Worm (Caenorhabditis elegans) whole organism, young adult: ENCODE data around the gene Y116A8A.7.

Experiments
- F23B12.7 ChIP-seq: sonication (generic microtip); optimal IDR thresholded peaks from 2 replicates; lab custom pipeline; 2017; ENCODE audit warnings: missing genetic modification characterization, mild to moderate bottlenecking, missing compliant biosample characterization, antibody characterized with exemption, moderate library complexity; ENCODE audit not compliant: insufficient read depth
- F33H1.4 ChIP-seq: fragments of 200-800 bp; sonication (Bioruptor generic); IDR thresholded peaks from 2 replicates; pipeline ENCODE4 v1.3.6; 2022; ENCODE audit warnings: missing genetic modification reagents, missing genetic modification characterization, missing compliant biosample characterization
- T26A5.8 ChIP-seq: sonication (generic microtip); optimal IDR thresholded peaks from 2 replicates; lab custom pipeline; 2016; ENCODE audit warnings: missing genetic modification characterization, missing compliant biosample characterization
- ama-1 ChIP-seq, 3 experiments: fragments of 150-350 bp in 1 of 3; sonication (generic microtip) in 2 of 3; optimal IDR thresholded peaks; 2 replicates each; lab custom pipeline; 2014 to 2018; ENCODE audit warnings: missing biosample characterization in 2 of 3, missing genetic modification characterization in 2 of 3, missing genetic modification reagents in 2 of 3
- ceh-27 ChIP-seq: fragments of 200-800 bp; sonication (Bioruptor generic); optimal IDR thresholded peaks from 2 replicates; lab custom pipeline; 2018; ENCODE audit warnings: mild to moderate bottlenecking, missing genetic modification characterization, moderate library complexity, missing compliant biosample characterization
- dpl-1 ChIP-seq: fragments of 150-350 bp; optimal IDR thresholded peaks from 2 replicates; lab custom pipeline; 2014; ENCODE audit warnings: missing biosample characterization, missing genetic modification reagents, missing genetic modification characterization
- lag-1 ChIP-seq: fragments of 200-800 bp; sonication (Bioruptor generic); IDR thresholded peaks from 2 replicates; pipeline ENCODE4 v1.3.6; 2022; ENCODE audit warnings: missing genetic modification reagents, missing genetic modification characterization, missing compliant biosample characterization
- mel-28 ChIP-seq: sonication (generic microtip); optimal IDR thresholded peaks from 2 replicates; lab custom pipeline; 2016; ENCODE audit warnings: borderline replicate concordance, mild to moderate bottlenecking, missing genetic modification characterization, missing compliant biosample characterization
- nhr-120 ChIP-seq: fragments of 200-800 bp; sonication (Bioruptor generic); IDR thresholded peaks from 2 replicates; pipeline ENCODE4 v1.3.6; 2022; ENCODE audit warnings: missing genetic modification characterization, missing compliant biosample characterization
- nhr-179 ChIP-seq: sonication (generic microtip); optimal IDR thresholded peaks from 2 replicates; lab custom pipeline; 2016; ENCODE audit warnings: mild to moderate bottlenecking, missing genetic modification characterization, missing compliant biosample characterization
- rec-8 ChIP-seq, 2 experiments: sonication (generic microtip); optimal IDR thresholded peaks; 2 replicates each; lab custom pipeline; 2016; ENCODE audit warnings: mild to moderate bottlenecking in 2 of 2, missing genetic modification characterization in 2 of 2, missing genetic modification reagents in 2 of 2, missing genotype in 2 of 2, missing biosample characterization in 1 of 2, missing compliant biosample characterization in 1 of 2, moderate library complexity in 1 of 2
- sea-2 ChIP-seq: fragments of 200-800 bp; sonication (Bioruptor generic); IDR thresholded peaks from 2 replicates; pipeline ENCODE4 v1.3.6; 2022; ENCODE audit warnings: missing genetic modification characterization, missing compliant biosample characterization
- ztf-18 ChIP-seq: sonication (generic microtip); optimal IDR thresholded peaks from 2 replicates; lab custom pipeline; 2016; ENCODE audit warnings: missing genotype, mild to moderate bottlenecking, missing genetic modification characterization, missing compliant biosample characterization
- ztf-3 ChIP-seq: fragments of 200-800 bp; sonication (Bioruptor generic); optimal IDR thresholded peaks from 2 replicates; lab custom pipeline; 2018; ENCODE audit warnings: mild to moderate bottlenecking, missing genetic modification characterization, missing compliant biosample characterization

- no peak for TF ChIP-seq lag-1 (GFP tag; lab: Robert Waterston, UW)
- TF ChIP-seq mel-28 (tag; lab: Kevin White, UChicago): no peak
- TF ChIP-seq ztf-3 (GFP tag; lab: Kevin White, UChicago): no peak
- no peak for TF ChIP-seq ceh-27 (GFP tag; lab: Kevin White, UChicago)
- TF ChIP-seq rec-8 (tag; optimal IDR thresholded peaks at IDR 0.05; lab: Kevin White, UChicago): no peak
- no peak for TF ChIP-seq nhr-120 (GFP tag; lab: Robert Waterston, UW)
- TF ChIP-seq T26A5.8 (tag; lab: Kevin White, UChicago): no peak
- TF ChIP-seq ztf-18: no peak
- no peak for TF ChIP-seq F33H1.4 (GFP tag; lab: Robert Waterston, UW)
- no peak for TF ChIP-seq ama-1 (optimal IDR thresholded peaks at IDR 0.05; lab: Kevin White, UChicago)
- TF ChIP-seq ama-1 (GFP tag; optimal IDR thresholded peaks at IDR 0.05; lab: Kevin White, UChicago): no peak
- TF ChIP-seq sea-2 (GFP tag; lab: Robert Waterston, UW): no peak
- TF ChIP-seq nhr-179 (tag; lab: Kevin White, UChicago): no peak
- TF ChIP-seq F23B12.7 (tag; lab: Kevin White, UChicago): no peak
- TF ChIP-seq dpl-1: no peak
Measured at ce11 chrIV:16806352-16806751, 23.6 kb upstream of the Y116A8A.7 start, which contains the start of gene clec-193.
